Fruit fly (Drosophila melanogaster) whole organism, larva: ENCODE data around the gene Larp4B.

Experiments used
- noc ChIP-seq: fragments of 200-800 bp; sonication (Bioruptor generic); optimal IDR thresholded peaks from 3 replicates; lab custom pipeline; 2019; ENCODE audit warnings: missing biosample characterization, mild to moderate bottlenecking, missing genetic modification characterization, moderate library complexity

Gene Larp4B

dm6 chr3L:3253631-3254030, 29.0 kb downstream of the Larp4B start:
- no peak for TF ChIP-seq noc

DNA sequence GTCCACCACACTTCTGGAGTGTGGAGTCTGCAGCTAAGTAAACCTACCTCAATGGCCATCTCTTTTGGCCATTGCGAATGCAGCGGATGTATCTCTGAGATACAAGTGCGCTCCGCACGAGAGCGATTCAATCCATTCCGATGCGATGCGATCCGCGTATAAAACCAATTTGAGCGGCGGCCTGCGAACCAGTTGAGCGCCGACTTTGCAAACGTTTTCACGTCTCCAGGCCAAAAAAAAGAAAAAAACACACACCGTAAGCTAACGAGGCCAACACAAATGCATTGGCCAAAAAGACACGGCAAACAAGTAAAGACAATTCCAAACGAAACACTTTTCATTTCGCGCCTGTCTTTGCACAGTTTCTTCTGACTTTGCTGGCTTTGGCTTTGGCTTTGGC, 33.1 kb downstream of the Larp4B start, which contains the start of gene ckd:
ckd (plus strand) TSS at position 189 of the 400 bp plus-strand sequence.
- no peak for TF ChIP-seq noc

dm6 chr3L:3259703-3260102, 35.1 kb downstream of the Larp4B start:
- no peak for TF ChIP-seq noc

- no peak for TF ChIP-seq noc
Measured at dm6 chr3L:3261642-3262041, 37.0 kb downstream of the Larp4B start.

DNA sequence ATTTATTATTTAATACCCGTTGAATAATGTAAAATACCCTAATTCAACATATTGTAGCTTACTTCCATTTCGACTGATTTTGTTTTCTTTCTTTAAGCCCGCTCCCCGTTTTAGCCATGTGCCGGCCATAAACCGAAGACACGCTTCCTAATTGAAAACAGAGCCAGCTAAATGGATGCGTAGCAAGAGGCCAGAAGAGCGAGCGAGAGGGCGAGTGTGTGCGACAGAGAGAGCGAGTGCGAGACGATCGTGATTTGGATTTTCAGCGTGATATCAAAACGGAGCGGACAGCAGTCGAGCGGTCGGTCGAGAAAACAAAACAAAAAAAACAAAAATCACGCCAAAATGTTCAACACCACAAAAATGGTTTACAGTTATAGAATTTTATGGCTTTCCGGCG, 41.7 kb downstream of the Larp4B start:
- no peak for TF ChIP-seq noc

DNA sequence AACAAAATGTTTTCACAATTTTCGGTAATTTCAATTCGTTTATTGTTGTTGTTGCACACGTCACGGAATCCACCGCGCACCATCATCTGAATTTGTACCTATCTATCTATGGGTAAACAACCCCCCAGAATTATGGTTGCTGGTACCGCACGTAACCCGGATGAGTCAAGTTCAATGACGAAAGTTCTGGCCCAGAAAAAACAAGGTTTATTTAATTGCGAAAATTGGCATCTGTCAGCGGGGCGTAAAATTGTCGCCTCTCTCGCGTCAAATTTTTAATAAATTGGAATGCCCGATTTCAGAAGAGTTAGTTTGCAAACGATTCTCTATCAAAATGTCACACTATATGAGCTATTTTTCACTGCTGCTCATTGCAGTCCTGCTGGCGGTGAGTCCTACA, 43.5 kb downstream of the Larp4B start, which contains the start of gene CG34265:
CG34265 (plus strand) TSS at position 301 of the 400 bp plus-strand sequence.
- TF ChIP-seq noc: no peak

- no peak for TF ChIP-seq noc
Measured at dm6 chr3L:3270736-3271135, 46.1 kb downstream of the Larp4B start, which contains the start of gene CG14960. Gene CG14960, plus strand, starts transcription at chr3L:3271036.

DNA sequence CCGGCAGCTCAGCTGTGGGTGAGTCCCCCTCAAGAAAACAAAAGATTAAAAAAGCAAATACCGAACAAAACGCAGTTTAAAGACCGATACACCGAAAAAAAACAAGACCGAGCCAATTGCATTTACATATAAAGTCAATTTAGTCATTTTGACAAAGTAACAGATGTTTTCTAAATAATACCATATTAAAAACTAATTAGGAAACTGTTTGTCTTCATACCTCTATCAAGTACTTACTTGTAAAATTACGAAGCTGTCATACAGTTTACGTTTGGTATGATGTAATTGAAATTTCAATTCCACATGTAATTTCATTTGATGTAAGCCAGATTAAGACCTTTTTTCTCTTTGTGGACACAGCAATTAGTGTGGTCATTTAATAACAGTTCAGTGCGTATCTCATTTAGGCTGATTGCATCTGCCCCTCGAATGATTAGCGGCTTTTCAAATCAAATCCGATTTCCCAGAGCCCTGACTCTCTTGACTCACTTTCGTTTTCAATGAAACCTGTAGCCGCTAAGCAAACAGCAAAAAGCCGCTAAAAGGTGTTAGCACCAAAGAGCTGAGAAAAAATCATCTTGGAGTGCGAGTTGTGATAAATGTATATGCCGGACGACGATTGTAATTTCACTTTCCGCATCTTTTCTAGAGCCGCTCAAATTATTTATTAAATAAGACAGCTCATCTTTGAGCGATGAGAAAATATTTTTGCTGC, 50.0 kb downstream of the Larp4B start:
- no peak for TF ChIP-seq noc

DNA sequence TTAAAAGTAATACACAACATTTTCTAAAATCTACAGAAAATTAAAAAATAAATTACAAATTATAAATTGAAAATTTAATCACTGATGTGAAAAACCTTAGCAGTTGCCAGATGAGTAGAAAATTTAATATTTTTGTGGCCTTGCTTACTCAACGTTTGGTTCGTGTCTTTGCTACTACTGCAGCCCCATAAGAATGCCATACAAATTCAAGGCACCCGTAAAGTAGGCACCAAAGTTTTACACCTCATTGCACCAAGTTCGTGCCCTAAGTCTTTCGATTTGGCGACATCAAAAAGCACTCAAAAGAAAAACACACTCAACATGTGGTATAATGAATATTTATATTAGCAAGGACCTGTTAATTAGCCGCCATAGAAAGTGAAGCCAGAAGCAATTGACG, 52.3 kb downstream of the Larp4B start:
- no peak for TF ChIP-seq noc

dm6 chr3L:3279930-3280329, 55.3 kb downstream of the Larp4B start, which contains the start of gene CG12017:
Gene CG12017, plus strand, starts transcription at chr3L:3280239.
- no peak for TF ChIP-seq noc

DNA sequence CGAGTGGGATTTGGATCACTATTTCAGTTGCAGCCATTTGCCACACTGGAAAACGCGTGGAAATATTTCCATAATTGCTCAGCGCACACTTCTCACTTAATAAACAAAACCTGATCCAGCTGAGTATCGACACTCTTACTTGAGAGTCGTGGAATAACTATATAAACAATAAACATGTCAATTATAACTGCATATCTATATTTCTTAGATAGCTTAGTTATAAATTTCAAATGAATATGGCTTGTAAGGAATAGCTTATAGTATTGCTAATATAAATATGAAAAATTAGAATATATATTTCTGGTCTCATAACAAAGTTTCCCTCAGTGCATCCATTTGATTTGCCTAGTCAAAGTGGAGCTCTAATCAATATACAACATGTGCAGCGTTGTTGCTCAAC, 58.6 kb downstream of the Larp4B start:
- TF ChIP-seq noc: no peak

- no peak for TF ChIP-seq noc
Measured at dm6 chr3L:3284900-3285299, 60.3 kb downstream of the Larp4B start.
